Worm (Caenorhabditis elegans) whole organism, early embryonic: ENCODE results near the gene D1005.10.

ENCODE experiments used
- ama-1 ChIP-seq: fragments of 150-350 bp; optimal IDR thresholded peaks from 2 replicates; lab custom pipeline; 2014
- ceh-36 ChIP-seq: sonication (generic microtip); optimal IDR thresholded peaks from 2 replicates; lab custom pipeline; 2016; ENCODE audit warnings: missing genetic modification characterization, inconsistent platforms, missing compliant biosample characterization

DNA sequence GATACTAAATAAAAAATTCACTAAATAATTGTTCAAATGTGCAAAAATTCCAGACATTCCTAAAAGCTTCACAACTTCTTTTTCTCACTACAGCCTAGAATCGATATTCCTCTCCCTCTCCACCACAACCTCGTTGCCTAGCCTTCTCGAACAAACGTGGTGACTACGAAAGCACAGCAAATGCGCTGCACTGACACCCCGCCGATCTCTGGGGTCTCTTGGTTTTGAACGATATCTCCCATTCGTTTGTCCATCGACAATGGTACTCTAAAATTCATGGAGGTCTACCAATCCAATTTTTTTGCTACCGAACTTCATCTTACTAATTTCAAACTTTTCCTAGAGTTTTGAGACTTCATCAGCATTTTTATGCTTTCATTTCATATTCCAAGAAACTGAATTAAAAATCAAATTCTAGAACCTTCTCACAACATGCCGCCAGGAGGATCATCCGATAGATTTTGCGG is 35.6 kb downstream of the D1005.10 start, which contains the start of gene W05H7.1:
- TF ChIP-seq ama-1: no peak
- TF ChIP-seq ceh-36 (tag; lab: Kevin White, UChicago): no peak
